Worm (Caenorhabditis elegans): ENCODE data around the gene T26C5.2.
A peak's percentile ranks its signal among the peaks of the same experiment; 100 is the strongest.

Gene T26C5.2

ce11 chrII:9273984-9274383, 41.0 kb downstream of the T26C5.2 start (continued):
- TF ChIP-seq ces-1 (GFP tag; optimal IDR thresholded peaks at IDR 0.05) (no peak), aly-2 (tag; optimal IDR thresholded peaks at IDR 0.05) (no peak), madf-5 (GFP tag; IDR thresholded peaks at IDR 0.05) (no peak), F44E2.7 (GFP tag; IDR thresholded peaks at IDR 0.05) (no peak), lin-39 (tag; optimal IDR thresholded peaks at IDR 0.05) (no peak), hlh-30 (tag; optimal IDR thresholded peaks at IDR 0.05; ENCODE audit: insufficient read depth) (peak; percentile 99)

ce11 chrII:9274734-9275133, 41.7 kb downstream of the T26C5.2 start:
- no peak for TF ChIP-seq egl-27 (tag; optimal IDR thresholded peaks at IDR 0.05)
- TF ChIP-seq dmd-8 (GFP tag; IDR thresholded peaks at IDR 0.05), result no peak
- TF ChIP-seq sdz-12 (GFP tag; optimal IDR thresholded peaks at IDR 0.05), result no peak
- TF ChIP-seq nhr-102 (tag; optimal IDR thresholded peaks at IDR 0.05), result no peak
- TF ChIP-seq zip-11 (GFP tag; IDR thresholded peaks at IDR 0.05), result no peak
- no peak for TF ChIP-seq lin-1 (GFP tag; IDR thresholded peaks at IDR 0.05)
- no peak for TF ChIP-seq spr-1 (tag; optimal IDR thresholded peaks at IDR 0.05)
- TF ChIP-seq T26A8.4 (GFP tag; IDR thresholded peaks at IDR 0.05), result no peak
- peak; percentile 72 for TF ChIP-seq mep-1 (tag; optimal IDR thresholded peaks at IDR 0.05)
- no peak for TF ChIP-seq daf-16 (GFP tag; optimal IDR thresholded peaks at IDR 0.05)
- TF ChIP-seq daf-16 (tag; optimal IDR thresholded peaks at IDR 0.05), result no peak
- no peak for TF ChIP-seq mes-2 (tag; optimal IDR thresholded peaks at IDR 0.05; ENCODE audit: poor library complexity, severe bottlenecking)
- no peak for TF ChIP-seq snpc-1.2 (GFP tag; IDR thresholded peaks at IDR 0.05)
- no peak for TF ChIP-seq fos-1 (tag; optimal IDR thresholded peaks at IDR 0.05)
- TF ChIP-seq T20F7.1 (GFP tag; optimal IDR thresholded peaks at IDR 0.05), result peak; percentile 2
- TF ChIP-seq aha-1 (tag), result peak; percentile 52
- TF ChIP-seq spr-3 (GFP tag; optimal IDR thresholded peaks at IDR 0.05), result no peak
- 0 out of 2 replicates have a peak, but pooled peaks have one; percentile 13 for TF ChIP-seq lin-38 (GFP tag; IDR thresholded peaks at IDR 0.05)
- TF ChIP-seq php-3 (GFP tag; IDR thresholded peaks at IDR 0.05), result no peak
- no peak for TF ChIP-seq lin-39 (tag; optimal IDR thresholded peaks at IDR 0.05)
- 0 out of 2 replicates have a peak, but pooled peaks have one; percentile 38 for TF ChIP-seq zfp-3 (GFP tag; conservative IDR thresholded peaks at IDR 0.05)
- TF ChIP-seq ZK337.2 (GFP tag; IDR thresholded peaks at IDR 0.05), result no peak

ce11 chrII:9275173-9275572, 42.1 kb downstream of the T26C5.2 start:
- TF ChIP-seq arid-1 (GFP tag; conservative IDR thresholded peaks at IDR 0.05), result no peak
- no peak for TF ChIP-seq daf-16 (GFP tag; optimal IDR thresholded peaks at IDR 0.05)
- peak; percentile 8 for TF ChIP-seq daf-16 (tag; optimal IDR thresholded peaks at IDR 0.05)
- no peak for TF ChIP-seq Y48G9A.11 (GFP tag; IDR thresholded peaks at IDR 0.05)
- peak; percentile 36 for TF ChIP-seq nhr-10 (tag; optimal IDR thresholded peaks at IDR 0.05)
- TF ChIP-seq snpc-1.2 (GFP tag; IDR thresholded peaks at IDR 0.05), result 0 out of 2 replicates have a peak, but pooled peaks have one; percentile 39

- peak in 1 of 2 experiments; percentile 45 for TF ChIP-seq unc-62 (GFP tag; optimal IDR thresholded peaks at IDR 0.05 in 1 of 2)
- TF ChIP-seq unc-62 (tag; optimal IDR thresholded peaks at IDR 0.05), result no peak
- no peak for TF ChIP-seq ceh-82 (tag; optimal IDR thresholded peaks at IDR 0.05)
- no peak for TF ChIP-seq nhr-28 (tag; optimal IDR thresholded peaks at IDR 0.05)
- no peak for TF ChIP-seq dmd-6 (GFP tag; IDR thresholded peaks at IDR 0.05)
- no peak for TF ChIP-seq spr-3 (GFP tag; optimal IDR thresholded peaks at IDR 0.05)
Observed at ce11 chrII:9277153-9277552, 44.1 kb downstream of the T26C5.2 start.

- TF ChIP-seq aha-1 (tag), result peak; percentile 58
- no peak for TF ChIP-seq egl-27 (tag; optimal IDR thresholded peaks at IDR 0.05)
Observed at ce11 chrII:9279016-9279415, 46.0 kb downstream of the T26C5.2 start.
